Worm (Caenorhabditis elegans): ENCODE results near the gene B0524.2.

ce11 chrIII:1860129-1860528, 33.7 kb upstream of the B0524.2 start, which contains the start of gene ttc-7:
- TF ChIP-seq him-1 (tag; optimal IDR thresholded peaks at IDR 0.05) (no peak), W03F9.2 (tag; optimal IDR thresholded peaks at IDR 0.05) (no peak)
